Fruit fly (Drosophila melanogaster) whole organism, embryonic: ENCODE data around the gene CG4452.

Experiments
- Atf-2 ChIP-seq: fragments of 200-800 bp; sonication (Bioruptor generic); optimal IDR thresholded peaks from 2 replicates; lab custom pipeline; 2016; ENCODE audit warnings: missing biosample characterization, missing genetic modification characterization
- CG11085 ChIP-seq: fragments of 200-800 bp; sonication (Bioruptor generic); IDR thresholded peaks from 2 replicates; pipeline ENCODE4 v1.3.6; 2022; ENCODE audit warnings: missing biosample characterization, missing genetic modification characterization
- CG11456 ChIP-seq: fragments of 200-800 bp; sonication (Bioruptor generic); IDR thresholded peaks from 3 replicates; pipeline ENCODE4 v1.3.6; 2022; ENCODE audit warnings: missing biosample characterization, missing genetic modification characterization
- CG11695 ChIP-seq: fragments of 200-800 bp; sonication (Bioruptor generic); IDR thresholded peaks from 3 replicates; pipeline ENCODE4 v1.3.6; 2022; ENCODE audit warnings: missing biosample characterization, missing genetic modification characterization
- CG12155 ChIP-seq: fragments of 200-800 bp; sonication (Bioruptor generic); optimal IDR thresholded peaks from 3 replicates; lab custom pipeline; 2016; ENCODE audit warnings: missing biosample characterization, missing genetic modification characterization
- CG12236 ChIP-seq: fragments of 200-800 bp; sonication (Bioruptor generic); optimal IDR thresholded peaks from 2 replicates; lab custom pipeline; 2016; ENCODE audit warnings: missing biosample characterization, missing genetic modification characterization
- CG1233 ChIP-seq: fragments of 200-800 bp; sonication (Bioruptor generic); optimal IDR thresholded peaks from 4 replicates; lab custom pipeline; 2018; ENCODE audit warnings: missing biosample characterization, mild to moderate bottlenecking, missing genetic modification characterization
- CG15479 ChIP-seq: fragments of 200-800 bp; sonication (Bioruptor generic); optimal IDR thresholded peaks from 3 replicates; lab custom pipeline; 2019; ENCODE audit warnings: missing biosample characterization, mild to moderate bottlenecking, missing genetic modification characterization, moderate library complexity
- CG1647 ChIP-seq: fragments of 200-800 bp; sonication (Bioruptor generic); optimal IDR thresholded peaks from 3 replicates; lab custom pipeline; 2016; ENCODE audit warnings: missing biosample characterization, missing genetic modification characterization
- CG16815 ChIP-seq: fragments of 200-800 bp; sonication (Bioruptor generic); optimal IDR thresholded peaks from 3 replicates; lab custom pipeline; 2017; ENCODE audit warnings: missing biosample characterization, mild to moderate bottlenecking, missing genetic modification characterization
- CG17361 ChIP-seq: fragments of 200-800 bp; sonication (Bioruptor generic); IDR thresholded peaks from 3 replicates; pipeline ENCODE4 v1.3.6; 2022; ENCODE audit warnings: missing biosample characterization, missing genetic modification characterization
- CG17568 ChIP-seq: fragments of 200-800 bp; sonication (Bioruptor generic); optimal IDR thresholded peaks from 2 replicates; lab custom pipeline; 2018; ENCODE audit warnings: missing biosample characterization, mild to moderate bottlenecking, missing genetic modification characterization, moderate library complexity
- CG18619 ChIP-seq: fragments of 200-800 bp; sonication (Bioruptor generic); optimal IDR thresholded peaks from 3 replicates; lab custom pipeline; 2017; ENCODE audit warnings: missing biosample characterization, mild to moderate bottlenecking, missing genetic modification characterization
- CG31365 ChIP-seq: fragments of 200-800 bp; sonication (Bioruptor generic); optimal IDR thresholded peaks from 2 replicates; lab custom pipeline; 2018; ENCODE audit warnings: missing biosample characterization, mild to moderate bottlenecking, missing genetic modification characterization
- CG3281 ChIP-seq: fragments of 200-800 bp; sonication (Bioruptor generic); optimal IDR thresholded peaks from 3 replicates; lab custom pipeline; 2017; ENCODE audit warnings: missing biosample characterization, mild to moderate bottlenecking, missing genetic modification characterization
- CG33213 ChIP-seq: fragments of 200-800 bp; sonication (Bioruptor generic); optimal IDR thresholded peaks from 3 replicates; lab custom pipeline; 2016; ENCODE audit warnings: missing biosample characterization, missing genetic modification characterization
- CG34224 ChIP-seq: fragments of 200-800 bp; sonication (Bioruptor generic); IDR thresholded peaks from 3 replicates; pipeline ENCODE4 v1.3.6; 2022; ENCODE audit warnings: missing biosample characterization, missing genetic modification characterization; ENCODE audit not compliant: partially characterized antibody
- CG34376 ChIP-seq: fragments of 200-800 bp; sonication (Bioruptor generic); optimal IDR thresholded peaks from 2 replicates; lab custom pipeline; 2018; ENCODE audit warnings: missing biosample characterization, mild to moderate bottlenecking, missing genetic modification characterization
- CG4730 ChIP-seq: fragments of 200-800 bp; sonication (Bioruptor generic); IDR thresholded peaks from 2 replicates; pipeline ENCODE4 v1.3.6; 2022; ENCODE audit warnings: missing biosample characterization, missing genetic modification characterization
- CG4820 ChIP-seq: fragments of 200-800 bp; sonication (Bioruptor generic); optimal IDR thresholded peaks from 3 replicates; lab custom pipeline; 2016; ENCODE audit warnings: missing biosample characterization, missing genetic modification characterization
- CG4854 ChIP-seq: fragments of 200-800 bp; sonication (Bioruptor generic); optimal IDR thresholded peaks from 2 replicates; lab custom pipeline; 2016; ENCODE audit warnings: missing biosample characterization, missing genetic modification characterization, inconsistent platforms
- CG5953 ChIP-seq: fragments of 200-800 bp; sonication (Bioruptor generic); IDR thresholded peaks from 2 replicates; pipeline ENCODE4 v1.3.6; 2022; ENCODE audit warnings: missing biosample characterization, missing genetic modification characterization
- CG6689 ChIP-seq: fragments of 200-800 bp; sonication (Bioruptor generic); IDR thresholded peaks from 2 replicates; pipeline ENCODE4 v1.3.6; 2022; ENCODE audit warnings: missing biosample characterization, missing genetic modification characterization
- CG7357 ChIP-seq: fragments of 200-800 bp; sonication (Bioruptor generic); IDR thresholded peaks from 3 replicates; pipeline ENCODE4 v1.3.6; 2022; ENCODE audit warnings: missing biosample characterization, missing genetic modification characterization
- CG7839 ChIP-seq: fragments of 200-800 bp; sonication (Bioruptor generic); optimal IDR thresholded peaks from 3 replicates; lab custom pipeline; 2018; ENCODE audit warnings: missing biosample characterization, mild to moderate bottlenecking, missing genetic modification characterization, moderate library complexity
- CG8290 ChIP-seq, 3 experiments: fragments of 200-800 bp; sonication (Bioruptor generic); optimal IDR thresholded peaks; 2 replicates each; lab custom pipeline; 2016 to 2019; ENCODE audit warnings: missing biosample characterization in 3 of 3, missing genetic modification characterization in 3 of 3, mild to moderate bottlenecking in 2 of 3, moderate library complexity in 1 of 3
- CHES-1-like ChIP-seq: fragments of 200-800 bp; sonication (Bioruptor generic); optimal IDR thresholded peaks from 2 replicates; lab custom pipeline; 2016; ENCODE audit warnings: missing biosample characterization, missing genetic modification characterization
- D ChIP-seq, 2 experiments: fragments of 200-800 bp in 1 of 2; fragments of >200 bp in 1 of 2; sonication (Bioruptor generic) in 1 of 2; optimal IDR thresholded peaks; 2 replicates in 1 of 2; 3 replicates in 1 of 2; lab custom pipeline; 2017; ENCODE audit warnings: mild to moderate bottlenecking in 1 of 2, missing biosample characterization in 1 of 2, missing genetic modification characterization in 1 of 2, missing genetic modification reagents in 1 of 2
- Deaf1 ChIP-seq: fragments of 200-800 bp; optimal IDR thresholded peaks from 3 replicates; lab custom pipeline; 2019; ENCODE audit warnings: missing biosample characterization, mild to moderate bottlenecking, missing genetic modification characterization, moderate library complexity
- Dek ChIP-seq: fragments of 200-800 bp; sonication (Bioruptor generic); optimal IDR thresholded peaks from 3 replicates; lab custom pipeline; 2019; ENCODE audit warnings: missing biosample characterization, mild to moderate bottlenecking, missing genetic modification characterization, moderate library complexity
- E2f2 ChIP-seq: fragments of 200-800 bp; sonication (Bioruptor generic); IDR thresholded peaks from 2 replicates; pipeline ENCODE4 v1.3.6; 2022; ENCODE audit warnings: missing biosample characterization, missing genetic modification characterization
- Ets65A ChIP-seq: fragments of 200-800 bp; sonication (Bioruptor generic); peaks from one replicate; lab custom pipeline; 2016; ENCODE audit warnings: missing biosample characterization, missing genetic modification characterization
- Fer3 ChIP-seq: fragments of 200-800 bp; sonication (Bioruptor generic); optimal IDR thresholded peaks from 2 replicates; lab custom pipeline; 2018; ENCODE audit warnings: missing biosample characterization, mild to moderate bottlenecking, missing genetic modification characterization, moderate library complexity
- GATAe ChIP-seq: fragments of 200-800 bp; sonication (Bioruptor generic); conservative IDR thresholded peaks from 2 replicates; pipeline ENCODE4 v1.3.6; 2022; ENCODE audit warnings: missing biosample characterization, missing genetic modification characterization
- HmgD ChIP-seq: fragments of 200-800 bp; sonication (Bioruptor generic); optimal IDR thresholded peaks from 3 replicates; lab custom pipeline; 2016; ENCODE audit warnings: missing biosample characterization, missing genetic modification characterization
- MBD-R2 ChIP-seq: fragments of 200-800 bp; sonication (Bioruptor generic); IDR thresholded peaks from 2 replicates; pipeline ENCODE4 v1.3.6; 2022; ENCODE audit warnings: missing biosample characterization, missing genetic modification characterization
- cas ChIP-seq: fragments of 200-800 bp; sonication (Bioruptor generic); IDR thresholded peaks from 2 replicates; pipeline ENCODE4 v1.3.6; 2022; ENCODE audit warnings: missing biosample characterization, missing genetic modification characterization
- caup ChIP-seq: fragments of 200-800 bp; sonication (Bioruptor generic); optimal IDR thresholded peaks from 3 replicates; lab custom pipeline; 2017; ENCODE audit warnings: missing biosample characterization, mild to moderate bottlenecking, missing genetic modification characterization, moderate library complexity; ENCODE audit not compliant: severe bottlenecking
- corto ChIP-seq: fragments of 200-800 bp; sonication (Bioruptor generic); optimal IDR thresholded peaks from 2 replicates; lab custom pipeline; 2016; ENCODE audit warnings: missing biosample characterization, mild to moderate bottlenecking, missing genetic modification characterization, moderate library complexity
- dmrt11E ChIP-seq: fragments of 200-800 bp; sonication (Bioruptor generic); optimal IDR thresholded peaks from 3 replicates; lab custom pipeline; 2018; ENCODE audit warnings: missing biosample characterization, mild to moderate bottlenecking, missing genetic modification characterization, moderate library complexity
- exex ChIP-seq: fragments of 200-800 bp; sonication (Bioruptor generic); optimal IDR thresholded peaks from 4 replicates; lab custom pipeline; 2018; ENCODE audit warnings: missing biosample characterization, mild to moderate bottlenecking, missing genetic modification characterization, moderate library complexity
- fru ChIP-seq: fragments of >200 bp; optimal IDR thresholded peaks from 2 replicates; lab custom pipeline; 2017
- fu2 ChIP-seq: fragments of 200-800 bp; sonication (Bioruptor generic); optimal IDR thresholded peaks from 2 replicates; lab custom pipeline; 2016; ENCODE audit warnings: missing biosample characterization, missing genetic modification characterization
- gce ChIP-seq: fragments of 200-800 bp; sonication (Bioruptor generic); IDR thresholded peaks from 3 replicates; pipeline ENCODE4 v1.3.6; 2022; ENCODE audit warnings: missing biosample characterization, missing genetic modification characterization
- hb ChIP-seq: fragments of 200-800 bp; sonication (Bioruptor generic); IDR thresholded peaks from 3 replicates; pipeline ENCODE4 v1.3.6; 2022; ENCODE audit warnings: missing biosample characterization, missing genetic modification characterization; ENCODE audit not compliant: partially characterized antibody
- ind ChIP-seq: fragments of 200-800 bp; sonication (Bioruptor generic); optimal IDR thresholded peaks from 3 replicates; lab custom pipeline; 2016; ENCODE audit warnings: missing biosample characterization, missing genetic modification characterization
- jing ChIP-seq: fragments of 200-800 bp; sonication (Bioruptor generic); optimal IDR thresholded peaks from 2 replicates; lab custom pipeline; 2018; ENCODE audit warnings: missing biosample characterization, mild to moderate bottlenecking, missing genetic modification characterization
- oc ChIP-seq: fragments of 200-800 bp; sonication (Bioruptor generic); optimal IDR thresholded peaks from 2 replicates; lab custom pipeline; 2018; ENCODE audit warnings: missing biosample characterization, mild to moderate bottlenecking, missing genetic modification characterization, moderate library complexity
- otp ChIP-seq: fragments of 200-800 bp; sonication (Bioruptor generic); IDR thresholded peaks from 3 replicates; pipeline ENCODE4, ENCODE4 v1.3.6; 2022; ENCODE audit warnings: missing biosample characterization, missing genetic modification characterization
- phol ChIP-seq: fragments of 200-800 bp; sonication (Bioruptor generic); optimal IDR thresholded peaks from 3 replicates; lab custom pipeline; 2018; ENCODE audit warnings: missing biosample characterization, mild to moderate bottlenecking, missing genetic modification characterization, moderate library complexity
- sens-2 ChIP-seq: fragments of 200-800 bp; sonication (Bioruptor generic); IDR thresholded peaks from 2 replicates; pipeline ENCODE4 v1.3.6; 2022; ENCODE audit warnings: missing biosample characterization, missing genetic modification characterization
- sisA ChIP-seq: fragments of 200-800 bp; sonication (Bioruptor generic); IDR thresholded peaks from 2 replicates; pipeline ENCODE4 v1.3.6; 2022; ENCODE audit warnings: missing biosample characterization, missing genetic modification characterization

Gene CG4452

dm6 chr3L:9381602-9382001 is 14.4 kb downstream of the CG4452 start, which contains the start of gene Hsp23 (continued):
- TF ChIP-seq CG7357: no peak
- no peak for TF ChIP-seq fu2 (GFP tag; lab: Kevin White, UChicago)
- no peak for TF ChIP-seq CG6689 (GFP tag; lab: Robert Waterston, UW)
- TF ChIP-seq jing (GFP tag; lab: Kevin White, UChicago): no peak
- no peak for TF ChIP-seq CG1647 (GFP tag; lab: Kevin White, UChicago)
- no peak for TF ChIP-seq CG4854 (GFP tag; lab: Kevin White, UChicago)
- no peak for TF ChIP-seq sisA (GFP tag; lab: Robert Waterston, UW)
- TF ChIP-seq dmrt11E (tag; lab: Kevin White, UChicago): no peak
- no peak for TF ChIP-seq CG1233
- TF ChIP-seq cas (GFP tag; lab: Robert Waterston, UW): no peak
- no peak for TF ChIP-seq hb (GFP tag; lab: Robert Waterston, UW)
- no peak for TF ChIP-seq CHES-1-like (GFP tag; lab: Kevin White, UChicago)
- no peak for TF ChIP-seq CG31365 (tag; lab: Kevin White, UChicago)
- no peak for TF ChIP-seq oc (tag; lab: Kevin White, UChicago)
- TF ChIP-seq fru: no peak
- TF ChIP-seq sens-2 (GFP tag; lab: Robert Waterston, UW): no peak
- no peak for TF ChIP-seq CG7839
- no peak for TF ChIP-seq CG17568
- TF ChIP-seq CG33213: no peak
- TF ChIP-seq CG11085 (GFP tag; lab: Robert Waterston, UW): no peak
- TF ChIP-seq otp (GFP tag; lab: Robert Waterston, UW): no peak
- TF ChIP-seq CG4730 (GFP tag; lab: Robert Waterston, UW): no peak
- no peak for TF ChIP-seq phol (tag; lab: Kevin White, UChicago)
- no peak for TF ChIP-seq Atf-2 (GFP tag; lab: Kevin White, UChicago)
- TF ChIP-seq CG8290 (GFP tag; optimal IDR thresholded peaks at IDR 0.05; lab: Kevin White, UChicago): no peak
- no peak for TF ChIP-seq CG8290 (tag; optimal IDR thresholded peaks at IDR 0.05; lab: Kevin White, UChicago)
- TF ChIP-seq CG16815 (GFP tag; lab: Kevin White, UChicago): no peak
- TF ChIP-seq corto: peak; percentile 24
- no peak for TF ChIP-seq CG12155 (GFP tag; lab: Kevin White, UChicago)
- TF ChIP-seq CG15479 (GFP tag; lab: Kevin White, UChicago): peak; percentile 97
- no peak for TF ChIP-seq CG17361
- no peak for TF ChIP-seq CG12236 (GFP tag; lab: Kevin White, UChicago)
- no peak for TF ChIP-seq CG3281
- no peak for TF ChIP-seq exex (tag; lab: Kevin White, UChicago)
- TF ChIP-seq GATAe (GFP tag; lab: Robert Waterston, UW): no peak
- TF ChIP-seq Dek: no peak
- no peak for TF ChIP-seq CG4820 (GFP tag; lab: Kevin White, UChicago)
- no peak for TF ChIP-seq ind (GFP tag; lab: Kevin White, UChicago)
- TF ChIP-seq Ets65A (GFP tag; lab: Kevin White, UChicago): no peak
- no peak for TF ChIP-seq CG11456 (GFP tag; lab: Robert Waterston, UW)
- TF ChIP-seq CG11695 (GFP tag; lab: Robert Waterston, UW): no peak
- TF ChIP-seq gce (GFP tag; lab: Robert Waterston, UW): no peak
- no peak for TF ChIP-seq HmgD (GFP tag; lab: Kevin White, UChicago)
- peak; percentile 30; the same call in 1 of the 3 replicates for TF ChIP-seq CG34224 (GFP tag; lab: Robert Waterston, UW)
- no peak for TF ChIP-seq CG5953
- TF ChIP-seq CG34376 (GFP tag; lab: Kevin White, UChicago): no peak
- TF ChIP-seq E2f2: no peak
- no peak for TF ChIP-seq caup (GFP tag; lab: Kevin White, UChicago)
- peak; percentile 77 for TF ChIP-seq Deaf1 (tag; lab: Kevin White, UChicago)
- no peak for TF ChIP-seq Fer3 (tag; lab: Kevin White, UChicago)
- TF ChIP-seq CG18619 (GFP tag; lab: Kevin White, UChicago): no peak
- no peak for TF ChIP-seq D (optimal IDR thresholded peaks at IDR 0.05; lab: Kevin White, UChicago)
- no peak for TF ChIP-seq D (GFP tag; optimal IDR thresholded peaks at IDR 0.05; lab: Kevin White, UChicago)
- 0 out of 2 replicates have a peak, but pooled peaks have one; percentile 9 for TF ChIP-seq MBD-R2 (GFP tag; lab: Robert Waterston, UW)
